Worm (Caenorhabditis elegans) whole organism, early embryonic: ENCODE data around the gene fbxa-9.

Source experiments
- F13C5.2 ChIP-seq: sonication (generic microtip); optimal IDR thresholded peaks from 2 replicates; lab custom pipeline; 2017; ENCODE audit warnings: mild to moderate bottlenecking, missing genetic modification characterization, inconsistent platforms, missing compliant biosample characterization
- tra-4 ChIP-seq: sonication (generic microtip); optimal IDR thresholded peaks from 2 replicates; lab custom pipeline; 2017; ENCODE audit warnings: missing genetic modification characterization, missing compliant biosample characterization

ce11 chrIII:2258863-2259262 lies 7.6 kb upstream of the fbxa-9 start, which contains the start of gene fbxa-43:
- no peak for TF ChIP-seq F13C5.2 (tag; lab: Kevin White, UChicago)
- no peak for TF ChIP-seq tra-4 (tag; lab: Kevin White, UChicago)
